Worm (Caenorhabditis elegans) whole organism, L4 larva: Measurements from ENCODE around the gene T14G8.2.
A peak's percentile ranks its signal among the peaks of the same experiment; 100 is the strongest.

Experiments used
- D1046.2 ChIP-seq: fragments of 200-800 bp; sonication (Bioruptor generic); IDR thresholded peaks from 2 replicates; pipeline ENCODE4 v1.3.6; 2022; ENCODE audit warnings: missing genetic modification characterization, missing compliant biosample characterization
- F10B5.3 ChIP-seq: sonication (generic microtip); optimal IDR thresholded peaks from 2 replicates; lab custom pipeline; 2016; ENCODE audit warnings: mild to moderate bottlenecking, missing genetic modification characterization, missing compliant biosample characterization
- F44E2.7 ChIP-seq: fragments of 200-800 bp; sonication (Bioruptor generic); IDR thresholded peaks from 2 replicates; pipeline ENCODE4 v2.1.2; 2022; ENCODE audit warnings: missing genetic modification characterization, missing compliant biosample characterization
- T20F7.1 ChIP-seq: fragments of 200-800 bp; sonication (Bioruptor generic); optimal IDR thresholded peaks from 2 replicates; lab custom pipeline; 2018; ENCODE audit warnings: mild to moderate bottlenecking, missing genetic modification characterization, missing compliant biosample characterization
- Y5F2A.4 ChIP-seq: fragments of 200-800 bp; sonication (Bioruptor generic); optimal IDR thresholded peaks from 2 replicates; lab custom pipeline; 2018; ENCODE audit warnings: mild to moderate bottlenecking, missing genetic modification characterization, missing compliant biosample characterization
- ZK546.5 ChIP-seq, 2 experiments: sonication (generic microtip); optimal IDR thresholded peaks; 2 replicates each; lab custom pipeline; 2017; ENCODE audit warnings: missing biosample characterization in 2 of 2, missing genetic modification characterization in 2 of 2
- aha-1 ChIP-seq: fragments of 150-350 bp; peaks from one replicate; lab custom pipeline; 2014; ENCODE audit warnings: missing biosample characterization, missing genetic modification characterization
- ceh-44 ChIP-seq: fragments of 200-800 bp; sonication (Bioruptor generic); IDR thresholded peaks from 2 replicates; pipeline ENCODE4 v1.3.6; 2022; ENCODE audit warnings: missing genetic modification reagents, missing genetic modification characterization, missing compliant biosample characterization
- ceh-62 ChIP-seq: sonication (generic microtip); optimal IDR thresholded peaks from 2 replicates; lab custom pipeline; 2017; ENCODE audit warnings: missing biosample characterization, missing genetic modification characterization
- ces-1 ChIP-seq: fragments of 150-350 bp; sonication (generic microtip); optimal IDR thresholded peaks from 4 replicates; lab custom pipeline; 2014; ENCODE audit warnings: missing biosample characterization, missing genetic modification reagents, missing genetic modification characterization
- cey-2 ChIP-seq: sonication (generic microtip); optimal IDR thresholded peaks from 3 replicates; lab custom pipeline; 2017; ENCODE audit warnings: missing genetic modification characterization, mild to moderate bottlenecking, missing compliant biosample characterization, antibody characterized with exemption, borderline replicate concordance; ENCODE audit not compliant: insufficient read depth
- ctbp-1 ChIP-seq: fragments of 200-800 bp; sonication (Bioruptor generic); IDR thresholded peaks from 2 replicates; pipeline ENCODE4 v1.3.6; 2022; ENCODE audit warnings: missing genetic modification reagents, missing genetic modification characterization, missing compliant biosample characterization
- daf-12 ChIP-seq: fragments of 150-350 bp; optimal IDR thresholded peaks from 2 replicates; lab custom pipeline; 2014; ENCODE audit warnings: missing biosample characterization, missing genetic modification reagents, missing genetic modification characterization
- daf-16 ChIP-seq, 3 experiments: sonication (generic microtip); optimal IDR thresholded peaks; 2 replicates each; lab custom pipeline; 2016 to 2017; ENCODE audit warnings: missing genetic modification characterization in 3 of 3, missing genetic modification reagents in 3 of 3, mild to moderate bottlenecking in 2 of 3, missing compliant biosample characterization in 2 of 3, missing biosample characterization in 1 of 3, moderate library complexity in 1 of 3
- dpl-1 ChIP-seq: fragments of 150-350 bp; optimal IDR thresholded peaks from 2 replicates; lab custom pipeline; 2014; ENCODE audit warnings: missing biosample characterization, missing genetic modification reagents, missing genetic modification characterization
- duxl-1 ChIP-seq: sonication (generic microtip); optimal IDR thresholded peaks from 2 replicates; lab custom pipeline; 2016; ENCODE audit warnings: mild to moderate bottlenecking, missing genetic modification characterization, moderate library complexity, missing compliant biosample characterization; ENCODE audit not compliant: poor library complexity
- dve-1 ChIP-seq: sonication (generic microtip); optimal IDR thresholded peaks from 2 replicates; lab custom pipeline; 2017; ENCODE audit warnings: antibody characterized with exemption, mild to moderate bottlenecking, missing genetic modification characterization, missing compliant biosample characterization; ENCODE audit not compliant: insufficient read depth
- hlh-11 ChIP-seq: fragments of 200-800 bp; sonication (Bioruptor generic); optimal IDR thresholded peaks from 2 replicates; lab custom pipeline; 2018; ENCODE audit warnings: mild to moderate bottlenecking, missing genetic modification characterization, missing compliant biosample characterization
- hlh-30 ChIP-seq: sonication (generic microtip); optimal IDR thresholded peaks from 2 replicates; lab custom pipeline; 2017; ENCODE audit warnings: antibody characterized with exemption, mild to moderate bottlenecking, missing genetic modification characterization, missing compliant biosample characterization; ENCODE audit not compliant: insufficient read depth
- hmg-1.1 ChIP-seq: fragments of 200-800 bp; sonication (Bioruptor generic); IDR thresholded peaks from 2 replicates; pipeline ENCODE4 v1.3.6; 2022; ENCODE audit warnings: missing genetic modification reagents, missing genetic modification characterization, missing compliant biosample characterization
- jun-1 ChIP-seq: fragments of 150-350 bp; optimal IDR thresholded peaks from 2 replicates; lab custom pipeline; 2014; ENCODE audit warnings: missing biosample characterization, missing genetic modification reagents, missing genetic modification characterization
- lim-7 ChIP-seq: fragments of 200-800 bp; sonication (Bioruptor generic); IDR thresholded peaks from 2 replicates; pipeline ENCODE4 v1.3.6; 2022; ENCODE audit warnings: missing genetic modification characterization, missing compliant biosample characterization
- lin-15B ChIP-seq: fragments of 150-350 bp; sonication (generic microtip); optimal IDR thresholded peaks from 3 replicates; lab custom pipeline; 2014; ENCODE audit warnings: missing biosample characterization, missing genetic modification characterization
- lin-29 ChIP-seq: fragments of 200-800 bp; sonication (Bioruptor generic); IDR thresholded peaks from 2 replicates; pipeline ENCODE4 v1.3.6; 2022; ENCODE audit warnings: missing genetic modification reagents, missing genetic modification characterization, missing compliant biosample characterization
- lsy-2 ChIP-seq, 2 experiments: fragments of 150-350 bp in 1 of 2; sonication (generic microtip) in 1 of 2; optimal IDR thresholded peaks; 2 replicates each; lab custom pipeline; 2014 to 2017; ENCODE audit warnings: missing biosample characterization in 2 of 2, missing genetic modification characterization in 2 of 2
- madf-5 ChIP-seq, 2 experiments: fragments of 200-800 bp; sonication (Bioruptor generic); IDR thresholded peaks; 2 replicates each; pipeline ENCODE4 v1.3.6; 2022; ENCODE audit warnings: missing compliant biosample characterization in 2 of 2, missing genetic modification characterization in 2 of 2
- mdt-29 ChIP-seq: fragments of 200-800 bp; sonication (Bioruptor generic); IDR thresholded peaks from 2 replicates; pipeline ENCODE4 v1.3.6; 2022; ENCODE audit warnings: missing genetic modification reagents, missing genetic modification characterization, missing compliant biosample characterization
- mes-2 ChIP-seq: sonication (generic microtip); optimal IDR thresholded peaks from 2 replicates; lab custom pipeline; 2016; ENCODE audit warnings: missing genotype, mild to moderate bottlenecking, missing genetic modification characterization, missing compliant biosample characterization; ENCODE audit not compliant: poor library complexity, severe bottlenecking
- mxl-3 ChIP-seq: fragments of 200-800 bp; sonication (Bioruptor generic); optimal IDR thresholded peaks from 2 replicates; lab custom pipeline; 2018; ENCODE audit warnings: mild to moderate bottlenecking, missing genetic modification characterization, missing compliant biosample characterization
- nhr-10 ChIP-seq: fragments of 150-350 bp; optimal IDR thresholded peaks from 2 replicates; lab custom pipeline; 2014; ENCODE audit warnings: missing biosample characterization, missing genetic modification characterization
- nhr-102 ChIP-seq: sonication (generic microtip); optimal IDR thresholded peaks from 2 replicates; lab custom pipeline; 2016; ENCODE audit warnings: mild to moderate bottlenecking, missing genetic modification characterization, moderate library complexity, missing compliant biosample characterization
- nhr-48 ChIP-seq: sonication (generic microtip); optimal IDR thresholded peaks from 2 replicates; lab custom pipeline; 2016; ENCODE audit warnings: mild to moderate bottlenecking, missing genetic modification characterization, missing compliant biosample characterization
- php-3 ChIP-seq: fragments of 200-800 bp; sonication (Bioruptor generic); IDR thresholded peaks from 2 replicates; pipeline ENCODE4 v1.3.6; 2022; ENCODE audit warnings: missing genetic modification reagents, missing genetic modification characterization, missing compliant biosample characterization
- pqm-1 ChIP-seq: sonication (generic microtip); optimal IDR thresholded peaks from 2 replicates; lab custom pipeline; 2017; ENCODE audit warnings: missing biosample characterization, missing genetic modification characterization
- saeg-2 ChIP-seq: fragments of 200-800 bp; sonication (Bioruptor generic); IDR thresholded peaks from 2 replicates; pipeline ENCODE4 v1.3.6; 2022; ENCODE audit warnings: missing genetic modification reagents, missing genetic modification characterization, missing compliant biosample characterization
- set-16 ChIP-seq: fragments of 200-800 bp; sonication (Bioruptor generic); IDR thresholded peaks from 2 replicates; pipeline ENCODE4 v1.3.6; 2022; ENCODE audit warnings: missing genetic modification reagents, missing genetic modification characterization, missing compliant biosample characterization
- snpc-1.2 ChIP-seq: fragments of 200-800 bp; sonication (Bioruptor generic); IDR thresholded peaks from 2 replicates; pipeline ENCODE4 v1.3.6; 2022; ENCODE audit warnings: missing genetic modification reagents, missing genetic modification characterization, missing compliant biosample characterization
- spr-1 ChIP-seq: sonication (generic microtip); optimal IDR thresholded peaks from 2 replicates; lab custom pipeline; 2016; ENCODE audit warnings: mild to moderate bottlenecking, missing genetic modification characterization, missing compliant biosample characterization
- unc-130 ChIP-seq: sonication (generic microtip); optimal IDR thresholded peaks from 2 replicates; lab custom pipeline; 2016; ENCODE audit warnings: missing genetic modification reagents, missing genetic modification characterization, missing compliant biosample characterization
- unc-62 ChIP-seq, 3 experiments: fragments of 150-350 bp in 1 of 3; sonication (generic microtip); optimal IDR thresholded peaks in 2 of 3; peaks in 1 of 3; 1 replicate in 1 of 3; 2 replicates in 2 of 3; lab custom pipeline; 2014 to 2017; ENCODE audit warnings: missing biosample characterization in 3 of 3, missing genetic modification characterization in 3 of 3, missing genetic modification reagents in 3 of 3, missing genotype in 1 of 3
- vab-7 ChIP-seq: fragments of 200-800 bp; sonication (Bioruptor generic); IDR thresholded peaks from 2 replicates; pipeline ENCODE4 v1.3.6; 2022; ENCODE audit warnings: missing genetic modification reagents, missing genetic modification characterization, missing compliant biosample characterization
- zag-1 ChIP-seq: fragments of 150-350 bp; optimal IDR thresholded peaks from 2 replicates; lab custom pipeline; 2014; ENCODE audit warnings: missing biosample characterization, missing genetic modification characterization
- zfp-2 ChIP-seq: sonication (generic microtip); optimal IDR thresholded peaks from 2 replicates; lab custom pipeline; 2016; ENCODE audit warnings: mild to moderate bottlenecking, missing genetic modification characterization, missing compliant biosample characterization

The T14G8.2 gene

ce11 chrX:12853079-12853478, 4.7 kb upstream of the T14G8.2 start:
- TF ChIP-seq daf-16 (GFP tag; optimal IDR thresholded peaks at IDR 0.05; lab: Kevin White, UChicago), result no peak
- TF ChIP-seq daf-16 (tag; optimal IDR thresholded peaks at IDR 0.05; lab: Kevin White, UChicago), result peak; percentile 78
- peak; percentile 4 for TF ChIP-seq nhr-48
- no peak for TF ChIP-seq nhr-102 (tag; lab: Kevin White, UChicago)
- no peak for TF ChIP-seq zag-1 (tag; lab: Kevin White, UChicago)
- no peak for TF ChIP-seq T20F7.1 (GFP tag; lab: Kevin White, UChicago)
- no peak for TF ChIP-seq hmg-1.1 (GFP tag; lab: Robert Waterston, UW)
- peak; percentile 7 for TF ChIP-seq pqm-1 (tag; lab: Kevin White, UChicago)
- TF ChIP-seq ZK546.5 (tag; optimal IDR thresholded peaks at IDR 0.05; lab: Kevin White, UChicago), result no peak
- TF ChIP-seq ces-1, result no peak
- no peak for TF ChIP-seq snpc-1.2 (GFP tag; lab: Robert Waterston, UW)
- no peak for TF ChIP-seq Y5F2A.4 (GFP tag; lab: Kevin White, UChicago)
- no peak for TF ChIP-seq F44E2.7 (GFP tag; lab: Robert Waterston, UW)
- no peak for TF ChIP-seq daf-12 (tag; lab: Kevin White, UChicago)
- no peak for TF ChIP-seq ctbp-1 (GFP tag; lab: Robert Waterston, UW)
- TF ChIP-seq cey-2 (tag; lab: Kevin White, UChicago), result no peak
- peak in 1 of 2 experiments; percentile 23 for TF ChIP-seq lsy-2 (tag; optimal IDR thresholded peaks at IDR 0.05; lab: Kevin White, UChicago)
- peak; percentile 58 for TF ChIP-seq dve-1 (tag; lab: Kevin White, UChicago)
- TF ChIP-seq mes-2, result peak; percentile 11
- peak in 1 of 2 experiments; percentile 62 for TF ChIP-seq unc-62 (GFP tag; optimal IDR thresholded peaks at IDR 0.05 in 1 of 2; lab: Kevin White, UChicago)
- no peak for TF ChIP-seq unc-62 (tag; optimal IDR thresholded peaks at IDR 0.05; lab: Kevin White, UChicago)
- TF ChIP-seq vab-7 (GFP tag; lab: Robert Waterston, UW), result no peak
- TF ChIP-seq hlh-11 (tag; lab: Kevin White, UChicago), result peak; percentile 53
- TF ChIP-seq spr-1 (tag; lab: Kevin White, UChicago), result no peak
- TF ChIP-seq F10B5.3 (tag; lab: Kevin White, UChicago), result no peak
- no peak for TF ChIP-seq set-16 (GFP tag; lab: Robert Waterston, UW)
- peak; percentile 9 for TF ChIP-seq dpl-1 (GFP tag; lab: Kevin White, UChicago)
- no peak for TF ChIP-seq D1046.2 (GFP tag; lab: Robert Waterston, UW)
- TF ChIP-seq lim-7 (GFP tag; lab: Robert Waterston, UW), result no peak
- no peak for TF ChIP-seq unc-130 (GFP tag; lab: Kevin White, UChicago)
- TF ChIP-seq hlh-30 (tag; lab: Kevin White, UChicago), result peak; percentile 48
- TF ChIP-seq aha-1 (tag; lab: Kevin White, UChicago), result peak; percentile 86
- TF ChIP-seq, all 104 proteins: peak for 11

ce11 chrX:12854135-12854534, 3.7 kb upstream of the T14G8.2 start:
- no peak for TF ChIP-seq jun-1 (tag; lab: Kevin White, UChicago)
- no peak for TF ChIP-seq unc-62 (GFP tag; optimal IDR thresholded peaks at IDR 0.05 in 1 of 2; lab: Kevin White, UChicago)
- no peak for TF ChIP-seq unc-62 (tag; optimal IDR thresholded peaks at IDR 0.05; lab: Kevin White, UChicago)
- no peak for TF ChIP-seq daf-16 (GFP tag; optimal IDR thresholded peaks at IDR 0.05; lab: Kevin White, UChicago)
- TF ChIP-seq daf-16 (tag; optimal IDR thresholded peaks at IDR 0.05; lab: Kevin White, UChicago), result no peak
- TF ChIP-seq saeg-2 (GFP tag; lab: Robert Waterston, UW), result no peak
- TF ChIP-seq nhr-10 (tag; lab: Kevin White, UChicago), result no peak
- TF ChIP-seq lim-7 (GFP tag; lab: Robert Waterston, UW), result no peak
- no peak for TF ChIP-seq set-16 (GFP tag; lab: Robert Waterston, UW)
- TF ChIP-seq, all 104 proteins: peak for 0

ce11 chrX:12854680-12855079, 3.1 kb upstream of the T14G8.2 start:
- 0 out of 2 replicates have a peak, but pooled peaks have one; percentile 46 for TF ChIP-seq ceh-44 (GFP tag; lab: Robert Waterston, UW)
- TF ChIP-seq madf-5 (GFP tag; IDR thresholded peaks at IDR 0.05; lab: Robert Waterston, UW), result peak; percentile 34 to 62; a peak in 1 of 4 replicates
- TF ChIP-seq pqm-1 (tag; lab: Kevin White, UChicago), result no peak
- no peak for TF ChIP-seq mdt-29 (GFP tag; lab: Robert Waterston, UW)
- no peak for TF ChIP-seq php-3
- no peak for TF ChIP-seq lin-15B (tag; lab: Kevin White, UChicago)
- TF ChIP-seq mxl-3 (GFP tag; lab: Kevin White, UChicago), result no peak
- peak; percentile 29 for TF ChIP-seq duxl-1
- TF ChIP-seq vab-7 (GFP tag; lab: Robert Waterston, UW), result peak; percentile 32; the same call in 1 of the 2 replicates
- TF ChIP-seq aha-1 (tag; lab: Kevin White, UChicago), result peak; percentile 87
- TF ChIP-seq hlh-30 (tag; lab: Kevin White, UChicago), result no peak
- no peak for TF ChIP-seq F44E2.7 (GFP tag; lab: Robert Waterston, UW)
- TF ChIP-seq lin-29, result no peak
- no peak for TF ChIP-seq ceh-62 (tag; lab: Kevin White, UChicago)
- TF ChIP-seq mes-2, result peak; percentile 33
- no peak for TF ChIP-seq ctbp-1 (GFP tag; lab: Robert Waterston, UW)
- no peak for TF ChIP-seq zfp-2 (tag; lab: Kevin White, UChicago)
- TF ChIP-seq unc-130 (GFP tag; lab: Kevin White, UChicago), result no peak
- TF ChIP-seq ces-1, result no peak
- no peak for TF ChIP-seq set-16 (GFP tag; lab: Robert Waterston, UW)
